Worm (Caenorhabditis elegans) whole organism, L4 larva: ENCODE measurements around the gene cts-1.
A peak's percentile ranks its signal among the peaks of the same experiment; 100 is the strongest.

Experiments
- F49E8.2 ChIP-seq: sonication (generic microtip); optimal IDR thresholded peaks from 2 replicates; lab custom pipeline; 2016; ENCODE audit warnings: missing compliant biosample characterization, mild to moderate bottlenecking, missing genetic modification characterization, borderline replicate concordance
- R02D3.7 ChIP-seq: fragments of 150-350 bp; sonication (generic microtip); optimal IDR thresholded peaks from 3 replicates; lab custom pipeline; 2014; ENCODE audit warnings: missing biosample characterization, missing genetic modification characterization
- T20F7.1 ChIP-seq: fragments of 200-800 bp; sonication (Bioruptor generic); optimal IDR thresholded peaks from 2 replicates; lab custom pipeline; 2018; ENCODE audit warnings: mild to moderate bottlenecking, missing genetic modification characterization, missing compliant biosample characterization
- Y105C5A.15 ChIP-seq: fragments of 200-800 bp; sonication (Bioruptor generic); IDR thresholded peaks from 2 replicates; pipeline ENCODE4 v1.3.6; 2022; ENCODE audit warnings: missing genetic modification characterization, missing compliant biosample characterization
- ZK337.2 ChIP-seq: fragments of 200-800 bp; sonication (Bioruptor generic); IDR thresholded peaks from 2 replicates; pipeline ENCODE4 v1.3.6; 2022; ENCODE audit warnings: missing genetic modification reagents, missing genetic modification characterization, missing compliant biosample characterization
- aha-1 ChIP-seq: fragments of 150-350 bp; peaks from one replicate; lab custom pipeline; 2014; ENCODE audit warnings: missing biosample characterization, missing genetic modification characterization
- aly-2 ChIP-seq: sonication (generic microtip); optimal IDR thresholded peaks from 2 replicates; lab custom pipeline; 2018; ENCODE audit warnings: missing biosample characterization, missing genetic modification characterization
- attf-4 ChIP-seq: sonication (generic microtip); optimal IDR thresholded peaks from 3 replicates; lab custom pipeline; 2017; ENCODE audit warnings: missing biosample characterization, missing genetic modification characterization
- ceh-20 ChIP-seq: fragments of 200-800 bp; sonication (Bioruptor generic); IDR thresholded peaks from 2 replicates; pipeline ENCODE4 v1.3.6; 2022; ENCODE audit warnings: missing genetic modification reagents, missing genetic modification characterization, missing compliant biosample characterization
- ceh-28 ChIP-seq: fragments of 150-350 bp; optimal IDR thresholded peaks from 2 replicates; lab custom pipeline; 2014; ENCODE audit warnings: missing biosample characterization, missing genetic modification reagents, missing genetic modification characterization
- ceh-32 ChIP-seq: sonication (generic microtip); optimal IDR thresholded peaks from 2 replicates; lab custom pipeline; 2016; ENCODE audit warnings: mild to moderate bottlenecking, missing genetic modification characterization, missing compliant biosample characterization; ENCODE audit not compliant: poor library complexity
- daf-16 ChIP-seq, 3 experiments: sonication (generic microtip); optimal IDR thresholded peaks; 2 replicates each; lab custom pipeline; 2016 to 2017; ENCODE audit warnings: missing genetic modification characterization in 3 of 3, missing genetic modification reagents in 3 of 3, mild to moderate bottlenecking in 2 of 3, missing compliant biosample characterization in 2 of 3, missing biosample characterization in 1 of 3, moderate library complexity in 1 of 3
- daf-8 ChIP-seq: fragments of 200-800 bp; sonication (Bioruptor generic); IDR thresholded peaks from 2 replicates; pipeline ENCODE4 v1.3.6; 2022; ENCODE audit warnings: missing genetic modification characterization, missing compliant biosample characterization
- dmd-6 ChIP-seq: fragments of 200-800 bp; sonication (Bioruptor generic); IDR thresholded peaks from 2 replicates; pipeline ENCODE4 v1.3.6; 2022; ENCODE audit warnings: missing genetic modification reagents, missing genetic modification characterization, missing compliant biosample characterization
- dmd-8 ChIP-seq: fragments of 200-800 bp; sonication (Bioruptor generic); IDR thresholded peaks from 2 replicates; pipeline ENCODE4 v1.3.6; 2022; ENCODE audit warnings: missing genetic modification characterization, missing compliant biosample characterization
- dpl-1 ChIP-seq: fragments of 150-350 bp; optimal IDR thresholded peaks from 2 replicates; lab custom pipeline; 2014; ENCODE audit warnings: missing biosample characterization, missing genetic modification reagents, missing genetic modification characterization
- duxl-1 ChIP-seq: sonication (generic microtip); optimal IDR thresholded peaks from 2 replicates; lab custom pipeline; 2016; ENCODE audit warnings: mild to moderate bottlenecking, missing genetic modification characterization, moderate library complexity, missing compliant biosample characterization; ENCODE audit not compliant: poor library complexity
- egl-27 ChIP-seq: sonication (generic microtip); optimal IDR thresholded peaks from 3 replicates; lab custom pipeline; 2017; ENCODE audit warnings: missing biosample characterization, missing genetic modification reagents, missing genetic modification characterization
- fos-1 ChIP-seq: fragments of 150-350 bp; optimal IDR thresholded peaks from 2 replicates; lab custom pipeline; 2014; ENCODE audit warnings: missing biosample characterization, missing genetic modification characterization
- hif-1 ChIP-seq, 2 experiments: sonication (generic microtip); optimal IDR thresholded peaks; 2 replicates each; lab custom pipeline; 2016 to 2017; ENCODE audit warnings: missing compliant biosample characterization in 2 of 2, missing genetic modification characterization in 2 of 2, missing genetic modification reagents in 2 of 2, missing genotype in 2 of 2, mild to moderate bottlenecking in 1 of 2
- hlh-11 ChIP-seq: fragments of 200-800 bp; sonication (Bioruptor generic); optimal IDR thresholded peaks from 2 replicates; lab custom pipeline; 2018; ENCODE audit warnings: mild to moderate bottlenecking, missing genetic modification characterization, missing compliant biosample characterization
- hlh-30 ChIP-seq: sonication (generic microtip); optimal IDR thresholded peaks from 2 replicates; lab custom pipeline; 2017; ENCODE audit warnings: antibody characterized with exemption, mild to moderate bottlenecking, missing genetic modification characterization, missing compliant biosample characterization; ENCODE audit not compliant: insufficient read depth
- hmg-1.1 ChIP-seq: fragments of 200-800 bp; sonication (Bioruptor generic); IDR thresholded peaks from 2 replicates; pipeline ENCODE4 v1.3.6; 2022; ENCODE audit warnings: missing genetic modification reagents, missing genetic modification characterization, missing compliant biosample characterization
- jun-1 ChIP-seq: fragments of 150-350 bp; optimal IDR thresholded peaks from 2 replicates; lab custom pipeline; 2014; ENCODE audit warnings: missing biosample characterization, missing genetic modification reagents, missing genetic modification characterization
- lin-1 ChIP-seq: fragments of 200-800 bp; sonication (Bioruptor generic); IDR thresholded peaks from 2 replicates; pipeline ENCODE4 v1.3.6; 2022; ENCODE audit warnings: missing genetic modification reagents, missing genetic modification characterization, missing compliant biosample characterization
- lin-38 ChIP-seq: fragments of 200-800 bp; sonication (Bioruptor generic); IDR thresholded peaks from 2 replicates; pipeline ENCODE4 v1.3.6; 2022; ENCODE audit warnings: missing genetic modification reagents, missing genetic modification characterization, missing compliant biosample characterization
- lin-39 ChIP-seq: fragments of 150-350 bp; optimal IDR thresholded peaks from 2 replicates; lab custom pipeline; 2014; ENCODE audit warnings: missing biosample characterization, missing genetic modification reagents, missing genetic modification characterization
- lir-3 ChIP-seq: sonication (generic microtip); optimal IDR thresholded peaks from 2 replicates; lab custom pipeline; 2016; ENCODE audit warnings: mild to moderate bottlenecking, missing genetic modification characterization, missing compliant biosample characterization
- lsy-2 ChIP-seq, 2 experiments: fragments of 150-350 bp in 1 of 2; sonication (generic microtip) in 1 of 2; optimal IDR thresholded peaks; 2 replicates each; lab custom pipeline; 2014 to 2017; ENCODE audit warnings: missing biosample characterization in 2 of 2, missing genetic modification characterization in 2 of 2
- madf-5 ChIP-seq, 2 experiments: fragments of 200-800 bp; sonication (Bioruptor generic); IDR thresholded peaks; 2 replicates each; pipeline ENCODE4 v1.3.6; 2022; ENCODE audit warnings: missing compliant biosample characterization in 2 of 2, missing genetic modification characterization in 2 of 2
- mdt-29 ChIP-seq: fragments of 200-800 bp; sonication (Bioruptor generic); IDR thresholded peaks from 2 replicates; pipeline ENCODE4 v1.3.6; 2022; ENCODE audit warnings: missing genetic modification reagents, missing genetic modification characterization, missing compliant biosample characterization
- mes-2 ChIP-seq: sonication (generic microtip); optimal IDR thresholded peaks from 2 replicates; lab custom pipeline; 2016; ENCODE audit warnings: missing genotype, mild to moderate bottlenecking, missing genetic modification characterization, missing compliant biosample characterization; ENCODE audit not compliant: poor library complexity, severe bottlenecking
- nhr-10 ChIP-seq: fragments of 150-350 bp; optimal IDR thresholded peaks from 2 replicates; lab custom pipeline; 2014; ENCODE audit warnings: missing biosample characterization, missing genetic modification characterization
- nhr-237 ChIP-seq: sonication (generic microtip); optimal IDR thresholded peaks from 2 replicates; lab custom pipeline; 2017; ENCODE audit warnings: missing biosample characterization, missing genetic modification characterization
- nhr-25 ChIP-seq: sonication (generic microtip); optimal IDR thresholded peaks from 2 replicates; lab custom pipeline; 2017; ENCODE audit warnings: missing genetic modification characterization, mild to moderate bottlenecking, missing compliant biosample characterization, antibody characterized with exemption, moderate library complexity, borderline replicate concordance; ENCODE audit not compliant: insufficient read depth
- nhr-42 ChIP-seq: fragments of 200-800 bp; sonication (Bioruptor generic); IDR thresholded peaks from 2 replicates; pipeline ENCODE4 v1.3.6; 2022; ENCODE audit warnings: missing genetic modification characterization, missing compliant biosample characterization
- nhr-6 ChIP-seq: fragments of 150-350 bp; optimal IDR thresholded peaks from 2 replicates; lab custom pipeline; 2014; ENCODE audit warnings: missing biosample characterization, missing genetic modification characterization
- pqm-1 ChIP-seq: sonication (generic microtip); optimal IDR thresholded peaks from 2 replicates; lab custom pipeline; 2017; ENCODE audit warnings: missing biosample characterization, missing genetic modification characterization
- rbr-2 ChIP-seq: sonication (generic microtip); optimal IDR thresholded peaks from 2 replicates; lab custom pipeline; 2016; ENCODE audit warnings: missing genotype, missing genetic modification characterization, missing compliant biosample characterization
- skn-1 ChIP-seq: fragments of 150-350 bp; optimal IDR thresholded peaks from 2 replicates; lab custom pipeline; 2014; ENCODE audit warnings: missing biosample characterization, missing genetic modification characterization
- unc-130 ChIP-seq: sonication (generic microtip); optimal IDR thresholded peaks from 2 replicates; lab custom pipeline; 2016; ENCODE audit warnings: missing genetic modification reagents, missing genetic modification characterization, missing compliant biosample characterization
- unc-62 ChIP-seq, 3 experiments: fragments of 150-350 bp in 1 of 3; sonication (generic microtip); optimal IDR thresholded peaks in 2 of 3; peaks in 1 of 3; 1 replicate in 1 of 3; 2 replicates in 2 of 3; lab custom pipeline; 2014 to 2017; ENCODE audit warnings: missing biosample characterization in 3 of 3, missing genetic modification characterization in 3 of 3, missing genetic modification reagents in 3 of 3, missing genotype in 1 of 3
- zag-1 ChIP-seq: fragments of 150-350 bp; optimal IDR thresholded peaks from 2 replicates; lab custom pipeline; 2014; ENCODE audit warnings: missing biosample characterization, missing genetic modification characterization
- zfp-2 ChIP-seq: sonication (generic microtip); optimal IDR thresholded peaks from 2 replicates; lab custom pipeline; 2016; ENCODE audit warnings: mild to moderate bottlenecking, missing genetic modification characterization, missing compliant biosample characterization
- zip-2 ChIP-seq: fragments of 150-350 bp; optimal IDR thresholded peaks from 2 replicates; lab custom pipeline; 2014; ENCODE audit warnings: missing biosample characterization, missing genetic modification characterization
- ztf-7 ChIP-seq: fragments of 150-350 bp; optimal IDR thresholded peaks from 2 replicates; lab custom pipeline; 2014; ENCODE audit warnings: missing biosample characterization, missing genetic modification characterization

The cts-1 gene

ce11 chrIII:10218587-10218986 lies 2.2 kb upstream of the cts-1 start, which contains the start of the genes rde-4 and cox-14 (continued):
- TF ChIP-seq unc-130: peak; percentile 56
- no peak for TF ChIP-seq duxl-1
- no peak for TF ChIP-seq nhr-237
- no peak for TF ChIP-seq zip-2 (tag; lab: Kevin White, UChicago)
- TF ChIP-seq ztf-7 (tag; lab: Kevin White, UChicago): peak; percentile 73
- TF ChIP-seq Y105C5A.15 (GFP tag; lab: Robert Waterston, UW): no peak
- TF ChIP-seq fos-1 (tag; lab: Kevin White, UChicago): no peak
- no peak for TF ChIP-seq mdt-29 (GFP tag; lab: Robert Waterston, UW)
- no peak for TF ChIP-seq aly-2 (tag; lab: Kevin White, UChicago)
- TF ChIP-seq F49E8.2: no peak
- no peak for TF ChIP-seq zag-1 (tag; lab: Kevin White, UChicago)
- no peak for TF ChIP-seq lin-39 (tag; lab: Kevin White, UChicago)
- TF ChIP-seq lir-3 (tag; lab: Kevin White, UChicago): no peak
- TF ChIP-seq ceh-20 (GFP tag; lab: Robert Waterston, UW): no peak
- no peak for TF ChIP-seq T20F7.1 (GFP tag; lab: Kevin White, UChicago)
- no peak for TF ChIP-seq nhr-10 (tag; lab: Kevin White, UChicago)
- no peak for TF ChIP-seq R02D3.7
- no peak for TF ChIP-seq jun-1 (tag; lab: Kevin White, UChicago)

- TF ChIP-seq unc-62 (GFP tag; optimal IDR thresholded peaks at IDR 0.05 in 1 of 2; lab: Kevin White, UChicago) (no peak), unc-62 (tag; optimal IDR thresholded peaks at IDR 0.05; lab: Kevin White, UChicago) (no peak), daf-16 (GFP tag; optimal IDR thresholded peaks at IDR 0.05; lab: Kevin White, UChicago) (peak in 1 of 2 experiments; percentile 31), daf-16 (tag; optimal IDR thresholded peaks at IDR 0.05; lab: Kevin White, UChicago) (no peak), aha-1 (peak; percentile 94), Y105C5A.15 (GFP tag; lab: Robert Waterston, UW) (no peak), T20F7.1 (GFP tag; lab: Kevin White, UChicago) (no peak)
- TF ChIP-seq, all 104 proteins: peak for 2
Observed at ce11 chrIII:10215882-10216281, 553 bp downstream of the cts-1 start.

DNA sequence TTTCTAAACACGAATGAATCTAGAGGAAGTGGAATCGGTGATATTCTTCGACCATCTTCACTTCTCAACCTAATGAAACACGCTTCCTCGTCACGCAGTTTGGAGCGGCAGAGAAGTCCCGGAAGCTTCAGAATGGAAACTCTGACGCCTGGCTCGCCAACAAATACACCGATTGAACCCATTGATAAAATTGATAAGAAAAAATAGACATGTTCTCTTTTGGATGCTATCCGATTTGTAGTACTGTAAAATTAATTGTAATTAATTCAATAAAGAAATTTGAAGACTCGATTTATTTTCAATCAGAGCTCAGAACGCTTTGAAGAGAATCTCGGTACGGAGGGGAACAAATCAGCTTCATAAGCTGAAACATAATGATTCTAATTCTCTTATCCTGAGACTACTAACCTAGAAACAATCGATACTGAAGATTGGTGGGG lies 1.9 kb downstream of the cts-1 start:
- TF ChIP-seq dpl-1 (GFP tag; lab: Kevin White, UChicago) (no peak), lsy-2 (tag; optimal IDR thresholded peaks at IDR 0.05; lab: Kevin White, UChicago) (peak; percentile 5 to 74), hlh-11 (tag; lab: Kevin White, UChicago) (peak; percentile 74), dmd-8 (GFP tag; lab: Robert Waterston, UW) (0 out of 2 replicates have a peak, but pooled peaks have one; percentile 37), unc-62 (GFP tag; optimal IDR thresholded peaks at IDR 0.05 in 1 of 2; lab: Kevin White, UChicago) (no peak), unc-62 (tag; optimal IDR thresholded peaks at IDR 0.05; lab: Kevin White, UChicago) (no peak), lin-1 (peak; percentile 61; the same call in 1 of the 2 replicates), ceh-32 (tag; lab: Kevin White, UChicago) (no peak), hif-1 (tag; optimal IDR thresholded peaks at IDR 0.05; lab: Kevin White, UChicago) (peak in 1 of 2 experiments; percentile 21), daf-8 (GFP tag; lab: Robert Waterston, UW) (no peak), nhr-6 (tag; lab: Kevin White, UChicago) (no peak), ceh-20 (GFP tag; lab: Robert Waterston, UW) (peak; percentile 58; the same call in 1 of the 2 replicates), nhr-42 (GFP tag; lab: Robert Waterston, UW) (peak; percentile 71; the same call in 1 of the 2 replicates), dmd-6 (GFP tag; lab: Robert Waterston, UW) (peak; percentile 59), ceh-28 (no peak), skn-1 (tag; lab: Kevin White, UChicago) (no peak), ZK337.2 (GFP tag; lab: Robert Waterston, UW) (0 out of 2 replicates have a peak, but pooled peaks have one; percentile 25), lin-38 (GFP tag; lab: Robert Waterston, UW) (peak; percentile 75), attf-4 (tag; lab: Kevin White, UChicago) (no peak), zip-2 (tag; lab: Kevin White, UChicago) (peak; percentile 45), rbr-2 (tag; lab: Kevin White, UChicago) (peak; percentile 17), nhr-25 (tag; lab: Kevin White, UChicago) (peak; percentile 69), zfp-2 (tag; lab: Kevin White, UChicago) (peak; percentile 5), hmg-1.1 (GFP tag; lab: Robert Waterston, UW) (peak; percentile 43; the same call in 1 of the 2 replicates), hlh-30 (peak; percentile 58), lir-3 (tag; lab: Kevin White, UChicago) (no peak), pqm-1 (tag; lab: Kevin White, UChicago) (no peak), egl-27 (tag; lab: Kevin White, UChicago) (no peak), mes-2 (tag; lab: Kevin White, UChicago) (peak; percentile 49), madf-5 (GFP tag; IDR thresholded peaks at IDR 0.05; lab: Robert Waterston, UW) (no peak; a peak in 1 of 4 replicates), lin-39 (tag; lab: Kevin White, UChicago) (no peak)
